Worm (Caenorhabditis elegans) whole organism, late embryonic: Measurements from ENCODE around the gene M04D8.5.

Experiments
- ceh-48 ChIP-seq: sonication (generic microtip); optimal IDR thresholded peaks from 2 replicates; lab custom pipeline; 2016; ENCODE audit warnings: missing genetic modification characterization, inconsistent platforms, missing compliant biosample characterization
- hlh-6 ChIP-seq: sonication (generic microtip); optimal IDR thresholded peaks from 2 replicates; lab custom pipeline; 2016; ENCODE audit warnings: missing genotype, missing genetic modification characterization, missing compliant biosample characterization
- odd-2 ChIP-seq: sonication (generic microtip); optimal IDR thresholded peaks from 2 replicates; lab custom pipeline; 2017; ENCODE audit warnings: antibody characterized with exemption, mild to moderate bottlenecking, missing genetic modification characterization, missing compliant biosample characterization

DNA sequence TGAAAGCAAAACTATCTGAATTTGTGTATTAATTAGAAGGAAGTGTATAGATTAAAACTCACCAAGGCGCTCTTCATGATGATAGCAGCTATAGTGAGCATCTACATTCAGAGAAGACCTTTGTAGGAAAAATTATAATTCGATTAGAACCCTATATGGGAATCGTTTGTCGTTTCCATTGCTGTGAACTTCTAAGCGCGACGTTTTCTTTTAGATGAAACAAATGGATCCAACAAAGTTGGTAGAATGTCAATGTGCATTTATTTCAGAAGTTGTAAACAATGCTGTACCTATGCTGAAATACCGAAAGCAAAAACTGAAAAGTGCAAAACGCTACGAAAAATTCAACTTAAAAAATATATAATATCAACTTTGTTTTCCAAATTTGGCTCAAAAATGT is 22.9 kb upstream of the M04D8.5 start, which contains the start of gene T16G12.10:
- TF ChIP-seq hlh-6 (tag; lab: Kevin White, UChicago) (no peak), odd-2 (tag; lab: Kevin White, UChicago) (no peak), ceh-48 (no peak)
